Fruit fly (Drosophila melanogaster) whole organism, embryonic: ENCODE data around the gene Sclp.

Experiments
- Asciz ChIP-seq: fragments of 200-800 bp; sonication (Bioruptor generic); optimal IDR thresholded peaks from 2 replicates; lab custom pipeline; 2017; ENCODE audit warnings: missing biosample characterization, mild to moderate bottlenecking, missing genetic modification characterization, missing genetic modification reagents
- Bteb2 ChIP-seq: fragments of 200-800 bp; sonication (Bioruptor generic); optimal IDR thresholded peaks from 2 replicates; lab custom pipeline; 2016; ENCODE audit warnings: missing biosample characterization, missing genetic modification characterization
- CG10366 ChIP-seq: fragments of 200-800 bp; sonication (Bioruptor generic); IDR thresholded peaks from 2 replicates; pipeline ENCODE4 v1.3.6; 2022; ENCODE audit warnings: missing biosample characterization, missing genetic modification characterization
- CG11456 ChIP-seq: fragments of 200-800 bp; sonication (Bioruptor generic); IDR thresholded peaks from 3 replicates; pipeline ENCODE4 v1.3.6; 2022; ENCODE audit warnings: missing biosample characterization, missing genetic modification characterization
- CG11696 ChIP-seq: fragments of 200-800 bp; sonication (Bioruptor generic); IDR thresholded peaks from 2 replicates; pipeline ENCODE4 v1.3.6; 2022; ENCODE audit warnings: missing biosample characterization, missing genetic modification characterization
- CG13296 ChIP-seq: fragments of 200-800 bp; sonication (Bioruptor generic); optimal IDR thresholded peaks from 3 replicates; lab custom pipeline; 2018; ENCODE audit warnings: missing biosample characterization, mild to moderate bottlenecking, missing genetic modification characterization
- CG13624 ChIP-seq: fragments of 200-800 bp; sonication (Bioruptor generic); optimal IDR thresholded peaks from 2 replicates; lab custom pipeline; 2016; ENCODE audit warnings: missing biosample characterization, missing genetic modification characterization
- CG13894 ChIP-seq: fragments of 200-800 bp; sonication (Bioruptor generic); optimal IDR thresholded peaks from 3 replicates; lab custom pipeline; 2018; ENCODE audit warnings: missing biosample characterization, mild to moderate bottlenecking, missing genetic modification characterization, moderate library complexity
- CG14441 ChIP-seq: fragments of 200-800 bp; sonication (Bioruptor generic); IDR thresholded peaks from 2 replicates; pipeline ENCODE4 v1.3.6; 2022; ENCODE audit warnings: missing biosample characterization, missing genetic modification characterization
- CG14667 ChIP-seq: fragments of 200-800 bp; sonication (Bioruptor generic); IDR thresholded peaks from 2 replicates; pipeline ENCODE4 v1.3.6; 2022; ENCODE audit warnings: missing biosample characterization, missing genetic modification characterization
- CG17385 ChIP-seq: fragments of 200-800 bp; sonication (Bioruptor generic); optimal IDR thresholded peaks from 3 replicates; lab custom pipeline; 2018; ENCODE audit warnings: missing biosample characterization, mild to moderate bottlenecking, missing genetic modification characterization
- CG17802 ChIP-seq: fragments of 200-800 bp; sonication (Bioruptor generic); optimal IDR thresholded peaks from 2 replicates; lab custom pipeline; 2018; ENCODE audit warnings: missing biosample characterization, mild to moderate bottlenecking, missing genetic modification characterization, moderate library complexity
- CG18599 ChIP-seq: fragments of 200-800 bp; sonication (Bioruptor generic); optimal IDR thresholded peaks from 3 replicates; lab custom pipeline; 2017; ENCODE audit warnings: missing biosample characterization, missing genetic modification characterization, mild to moderate bottlenecking, moderate library complexity, missing genetic modification reagents
- CG2120 ChIP-seq: fragments of 200-800 bp; sonication (Bioruptor generic); optimal IDR thresholded peaks from 3 replicates; lab custom pipeline; 2016; ENCODE audit warnings: missing biosample characterization, missing genetic modification characterization
- CG2889 ChIP-seq: fragments of 200-800 bp; sonication (Bioruptor generic); IDR thresholded peaks from 3 replicates; pipeline ENCODE4 v1.3.6; 2022; ENCODE audit warnings: missing biosample characterization, missing genetic modification characterization
- CG32532 ChIP-seq: fragments of 200-800 bp; sonication (Bioruptor generic); IDR thresholded peaks from 2 replicates; pipeline ENCODE4 v1.3.6; 2022; ENCODE audit warnings: missing biosample characterization, missing genetic modification characterization
- CG4707 ChIP-seq: fragments of 200-800 bp; sonication (Bioruptor generic); optimal IDR thresholded peaks from 2 replicates; lab custom pipeline; 2018; ENCODE audit warnings: missing biosample characterization, mild to moderate bottlenecking, missing genetic modification characterization, moderate library complexity
- CG5953 ChIP-seq: fragments of 200-800 bp; sonication (Bioruptor generic); IDR thresholded peaks from 2 replicates; pipeline ENCODE4 v1.3.6; 2022; ENCODE audit warnings: missing biosample characterization, missing genetic modification characterization
- CG6689 ChIP-seq: fragments of 200-800 bp; sonication (Bioruptor generic); IDR thresholded peaks from 2 replicates; pipeline ENCODE4 v1.3.6; 2022; ENCODE audit warnings: missing biosample characterization, missing genetic modification characterization
- CG7786 ChIP-seq: fragments of 200-800 bp; sonication (Bioruptor generic); optimal IDR thresholded peaks from 2 replicates; lab custom pipeline; 2016; ENCODE audit warnings: missing biosample characterization, missing genetic modification characterization
- Ets65A ChIP-seq: fragments of 200-800 bp; sonication (Bioruptor generic); peaks from one replicate; lab custom pipeline; 2016; ENCODE audit warnings: missing biosample characterization, missing genetic modification characterization
- Hr3 ChIP-seq: fragments of 200-800 bp; sonication (Bioruptor generic); optimal IDR thresholded peaks from 3 replicates; lab custom pipeline; 2016; ENCODE audit warnings: missing biosample characterization, missing genetic modification characterization
- Hr51 ChIP-seq, 2 experiments: fragments of 200-800 bp; sonication (Bioruptor generic); optimal IDR thresholded peaks; 2 replicates in 1 of 2; 3 replicates in 1 of 2; lab custom pipeline; 2016 to 2018; ENCODE audit warnings: missing biosample characterization in 2 of 2, missing genetic modification characterization in 2 of 2, mild to moderate bottlenecking in 1 of 2, moderate library complexity in 1 of 2
- NfI ChIP-seq: fragments of 200-800 bp; sonication (Bioruptor generic); optimal IDR thresholded peaks from 3 replicates; lab custom pipeline; 2018; ENCODE audit warnings: missing biosample characterization, mild to moderate bottlenecking, missing genetic modification characterization, moderate library complexity
- Trl ChIP-seq, 3 experiments: fragments of >200 bp in 2 of 3; fragments of 200-800 bp in 1 of 3; sonication (Bioruptor generic) in 1 of 3; optimal IDR thresholded peaks; 2 replicates in 1 of 3; 3 replicates in 2 of 3; lab custom pipeline; 2016 to 2017; ENCODE audit warnings: missing biosample characterization in 1 of 3, missing genetic modification characterization in 1 of 3
- ash1 ChIP-seq: fragments of 200-800 bp; sonication (Bioruptor generic); optimal IDR thresholded peaks from 2 replicates; lab custom pipeline; 2018; ENCODE audit warnings: missing biosample characterization, mild to moderate bottlenecking, missing genetic modification characterization
- caup ChIP-seq: fragments of 200-800 bp; sonication (Bioruptor generic); optimal IDR thresholded peaks from 3 replicates; lab custom pipeline; 2017; ENCODE audit warnings: missing biosample characterization, mild to moderate bottlenecking, missing genetic modification characterization, moderate library complexity; ENCODE audit not compliant: severe bottlenecking
- ci ChIP-seq: fragments of 200-800 bp; sonication (Bioruptor generic); IDR thresholded peaks from 3 replicates; pipeline ENCODE4 v1.3.6; 2022; ENCODE audit warnings: missing biosample characterization, missing genetic modification characterization
- cwo ChIP-seq: fragments of 200-800 bp; sonication (Bioruptor generic); optimal IDR thresholded peaks from 3 replicates; lab custom pipeline; 2017; ENCODE audit warnings: missing biosample characterization, missing genetic modification characterization, mild to moderate bottlenecking, moderate library complexity, missing genetic modification reagents
- dimm ChIP-seq: fragments of 200-800 bp; sonication (Bioruptor generic); IDR thresholded peaks from 2 replicates; pipeline ENCODE4 v1.3.6; 2022; ENCODE audit warnings: missing biosample characterization, missing genetic modification characterization
- exex ChIP-seq: fragments of 200-800 bp; sonication (Bioruptor generic); optimal IDR thresholded peaks from 4 replicates; lab custom pipeline; 2018; ENCODE audit warnings: missing biosample characterization, mild to moderate bottlenecking, missing genetic modification characterization, moderate library complexity
- gce ChIP-seq: fragments of 200-800 bp; sonication (Bioruptor generic); IDR thresholded peaks from 3 replicates; pipeline ENCODE4 v1.3.6; 2022; ENCODE audit warnings: missing biosample characterization, missing genetic modification characterization
- ind ChIP-seq: fragments of 200-800 bp; sonication (Bioruptor generic); optimal IDR thresholded peaks from 3 replicates; lab custom pipeline; 2016; ENCODE audit warnings: missing biosample characterization, missing genetic modification characterization
- lab ChIP-seq: fragments of 200-800 bp; sonication (Bioruptor generic); optimal IDR thresholded peaks from 3 replicates; lab custom pipeline; 2017; ENCODE audit warnings: missing biosample characterization, missing genetic modification characterization, mild to moderate bottlenecking, moderate library complexity, missing genetic modification reagents
- lbe ChIP-seq: fragments of 200-800 bp; sonication (Bioruptor generic); optimal IDR thresholded peaks from 2 replicates; lab custom pipeline; 2016; ENCODE audit warnings: missing biosample characterization, mild to moderate bottlenecking, missing genetic modification characterization
- lmd ChIP-seq: fragments of 200-800 bp; sonication (Bioruptor generic); IDR thresholded peaks from 2 replicates; pipeline ENCODE4 v1.3.6; 2022; ENCODE audit warnings: missing biosample characterization, missing genetic modification characterization
- sens ChIP-seq: fragments of 200-800 bp; sonication (Bioruptor generic); peaks from one replicate; lab custom pipeline; 2016; ENCODE audit warnings: missing biosample characterization, missing genetic modification characterization
- slbo ChIP-seq: fragments of 200-800 bp; sonication (Bioruptor generic); IDR thresholded peaks from 2 replicates; pipeline ENCODE4 v1.3.6; 2022; ENCODE audit warnings: missing biosample characterization, missing genetic modification characterization
- slou ChIP-seq: fragments of 200-800 bp; sonication (Bioruptor generic); optimal IDR thresholded peaks from 3 replicates; lab custom pipeline; 2016; ENCODE audit warnings: missing biosample characterization, missing genetic modification characterization
- so ChIP-seq: fragments of 200-800 bp; sonication (Bioruptor generic); IDR thresholded peaks from 3 replicates; pipeline ENCODE4 v1.3.6; 2022; ENCODE audit warnings: missing biosample characterization, missing genetic modification characterization
- sr ChIP-seq: fragments of 200-800 bp; sonication (Bioruptor generic); IDR thresholded peaks from 3 replicates; pipeline ENCODE4 v1.3.6; 2022; ENCODE audit warnings: missing biosample characterization, missing genetic modification characterization
- vvl ChIP-seq: fragments of 200-800 bp; sonication (Bioruptor generic); IDR thresholded peaks from 2 replicates; pipeline ENCODE4 v1.3.6; 2022; ENCODE audit warnings: missing biosample characterization, missing genetic modification characterization

The Sclp gene

DNA sequence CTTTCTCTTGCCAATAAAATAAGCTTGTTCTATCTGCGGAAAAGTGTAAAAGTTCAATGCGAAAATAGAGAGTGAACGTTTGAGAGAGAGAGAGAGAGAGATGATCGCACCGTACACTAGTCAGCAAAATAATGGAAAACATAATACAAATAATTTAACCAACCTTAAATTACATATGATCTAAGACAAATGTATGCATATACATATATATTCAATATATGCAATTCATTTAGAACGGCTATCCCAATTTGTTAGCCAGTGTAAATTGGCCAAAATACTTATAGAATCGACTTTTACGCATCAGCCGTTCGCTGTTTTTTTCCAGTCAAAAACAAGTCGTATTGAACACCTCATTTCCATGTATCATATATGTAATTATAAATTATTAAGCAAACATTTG is 751 bp upstream of the Sclp start (continued):
- TF ChIP-seq CG14667 (peak; percentile 52), CG13296 (peak; percentile 41), lbe (GFP tag; lab: Kevin White, UChicago) (peak; percentile 47), CG17385 (GFP tag; lab: Kevin White, UChicago) (peak; percentile 29), Asciz (GFP tag; lab: Kevin White, UChicago) (peak; percentile 8), lmd (GFP tag; lab: Robert Waterston, UW) (peak; percentile 68; the same call in 1 of the 2 replicates), CG10366 (GFP tag; lab: Robert Waterston, UW) (peak; percentile 72), cwo (peak; percentile 26), CG11696 (GFP tag; lab: Robert Waterston, UW) (peak; percentile 64; the same call in 1 of the 2 replicates), sr (no peak), CG6689 (peak; percentile 76), exex (tag; lab: Kevin White, UChicago) (peak; percentile 6), dimm (peak; percentile 43; the same call in 1 of the 2 replicates), slou (GFP tag; lab: Kevin White, UChicago) (peak; percentile 13), gce (GFP tag; lab: Robert Waterston, UW) (peak; percentile 75; the same call in 1 of the 3 replicates), slbo (GFP tag; lab: Robert Waterston, UW) (peak; percentile 79), CG2889 (peak; percentile 75; the same call in 2 of the 3 replicates), CG5953 (GFP tag; lab: Robert Waterston, UW) (peak; percentile 54; the same call in 1 of the 2 replicates), Hr51 (GFP tag; optimal IDR thresholded peaks at IDR 0.05; lab: Kevin White, UChicago) (peak in 1 of 2 experiments; percentile 48), CG13624 (GFP tag; lab: Kevin White, UChicago) (peak; percentile 59), CG2120 (GFP tag; lab: Kevin White, UChicago) (peak; percentile 60), CG14441 (GFP tag; lab: Robert Waterston, UW) (peak; percentile 69), ash1 (GFP tag; lab: Kevin White, UChicago) (no peak), NfI (GFP tag; lab: Kevin White, UChicago) (peak; percentile 38), so (GFP tag; lab: Robert Waterston, UW) (0 out of 3 replicates have a peak, but pooled peaks have one; percentile 35), caup (peak; percentile 39), CG32532 (peak; percentile 88), ci (peak; percentile 76; the same call in 2 of the 3 replicates), ind (GFP tag; lab: Kevin White, UChicago) (peak; percentile 43), CG11456 (peak; percentile 82), Bteb2 (no peak)

DNA sequence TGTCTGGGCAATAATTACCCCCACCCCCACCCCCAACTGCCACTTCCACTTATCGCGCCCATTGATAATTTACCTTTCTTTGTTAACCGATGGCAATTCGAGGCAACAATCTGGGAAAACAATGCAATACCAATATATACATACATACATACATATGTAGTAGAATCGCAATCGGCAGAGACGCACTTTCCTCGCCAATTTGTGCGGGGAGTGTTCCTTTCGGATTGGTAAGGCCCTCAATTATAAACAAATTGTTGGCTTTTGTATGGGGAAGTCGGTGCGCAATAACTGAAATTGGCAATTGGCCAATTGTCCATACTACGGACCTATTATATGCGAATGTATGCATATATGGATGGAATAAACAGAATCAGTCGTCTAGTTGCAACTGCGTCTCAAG is 764 bp downstream of the Sclp start:
- TF ChIP-seq CG4707 (GFP tag; lab: Kevin White, UChicago): no peak
- TF ChIP-seq Ets65A (GFP tag; lab: Kevin White, UChicago): peak; percentile 51
- TF ChIP-seq, all 482 proteins: peak for 1

DNA sequence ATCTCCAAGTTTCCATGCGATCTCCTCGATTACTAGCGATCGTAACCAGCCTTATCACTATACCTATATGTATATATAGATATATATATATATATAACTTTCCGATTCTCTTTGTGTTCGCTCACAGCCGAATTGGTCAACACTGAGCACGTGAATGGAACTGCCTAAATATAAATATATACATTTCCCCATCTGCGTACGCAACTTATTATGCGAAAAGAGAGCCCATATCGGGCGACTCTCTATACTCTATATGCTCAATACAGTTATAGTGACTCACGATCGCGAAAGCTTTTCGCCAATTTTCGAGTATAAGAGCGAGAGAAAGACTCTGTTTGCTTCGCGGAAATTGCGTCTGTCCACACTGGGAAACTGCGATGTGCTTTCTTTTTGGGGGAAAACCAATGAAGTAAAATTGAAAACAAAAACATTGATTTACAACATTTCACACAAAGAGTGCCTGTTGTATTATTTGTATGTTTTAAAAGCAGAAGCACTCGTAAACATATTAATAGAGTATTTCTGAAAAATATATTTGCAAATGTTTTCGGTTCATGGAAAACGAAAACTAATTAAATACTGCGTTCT is 1.7 kb downstream of the Sclp start:
- TF ChIP-seq Trl (optimal IDR thresholded peaks at IDR 0.05; lab: Kevin White, UChicago) (peak; percentile 18 to 60), Trl (GFP tag; optimal IDR thresholded peaks at IDR 0.05; lab: Kevin White, UChicago) (no peak), CG7786 (no peak), lab (GFP tag; lab: Kevin White, UChicago) (peak; percentile 31), Hr3 (GFP tag; lab: Kevin White, UChicago) (no peak), CG13894 (tag; lab: Kevin White, UChicago) (peak; percentile 35), CG17802 (tag; lab: Kevin White, UChicago) (peak; percentile 14), vvl (GFP tag; lab: Robert Waterston, UW) (peak; percentile 30; the same call in 1 of the 2 replicates), cwo (peak; percentile 88), sens (peak; percentile 68), CG18599 (GFP tag; lab: Kevin White, UChicago) (peak; percentile 7)
